Worm (Caenorhabditis elegans) whole organism, L3 larva: ENCODE results near the gene ceh-22.

Experiments
- aly-2 ChIP-seq: fragments of 150-350 bp; optimal IDR thresholded peaks from 2 replicates; lab custom pipeline; 2014; ENCODE audit warnings: missing biosample characterization, missing genetic modification characterization
- ceh-9 ChIP-seq: sonication (generic microtip); optimal IDR thresholded peaks from 2 replicates; lab custom pipeline; 2018; ENCODE audit warnings: missing biosample characterization, missing genetic modification characterization
- elt-2 ChIP-seq: sonication (generic microtip); optimal IDR thresholded peaks from 2 replicates; lab custom pipeline; 2016; ENCODE audit warnings: missing genetic modification reagents, mild to moderate bottlenecking, missing genetic modification characterization, missing compliant biosample characterization
- lin-39 ChIP-seq: fragments of 150-350 bp; optimal IDR thresholded peaks from 2 replicates; lab custom pipeline; 2018; ENCODE audit warnings: missing biosample characterization, missing genetic modification reagents, missing genetic modification characterization
- nhr-11 ChIP-seq: fragments of 150-350 bp; optimal IDR thresholded peaks from 2 replicates; lab custom pipeline; 2014; ENCODE audit warnings: missing biosample characterization, missing genetic modification characterization
- nhr-237 ChIP-seq: fragments of 150-350 bp; optimal IDR thresholded peaks from 2 replicates; lab custom pipeline; 2014; ENCODE audit warnings: missing biosample characterization, missing genetic modification characterization
- nhr-28 ChIP-seq: fragments of 150-350 bp; optimal IDR thresholded peaks from 2 replicates; lab custom pipeline; 2014; ENCODE audit warnings: missing biosample characterization, missing genetic modification characterization
- nhr-67 ChIP-seq: fragments of 150-350 bp; optimal IDR thresholded peaks from 2 replicates; lab custom pipeline; 2014; ENCODE audit warnings: missing biosample characterization, missing genetic modification characterization
- nhr-76 ChIP-seq: fragments of 150-350 bp; sonication (generic microtip); optimal IDR thresholded peaks from 5 replicates; lab custom pipeline; 2014; ENCODE audit warnings: missing biosample characterization, missing genetic modification characterization
- sea-2 ChIP-seq: fragments of 150-350 bp; sonication (generic microtip); optimal IDR thresholded peaks from 4 replicates; lab custom pipeline; 2014; ENCODE audit warnings: missing biosample characterization, missing genetic modification reagents, missing genetic modification characterization
- unc-39 ChIP-seq: sonication (generic microtip); optimal IDR thresholded peaks from 4 replicates; lab custom pipeline; 2017; ENCODE audit warnings: missing biosample characterization, missing genetic modification characterization
- ztf-11 ChIP-seq: fragments of 150-350 bp; optimal IDR thresholded peaks from 2 replicates; lab custom pipeline; 2014; ENCODE audit warnings: missing biosample characterization, missing genetic modification characterization

ce11 chrV:10671618-10672017 lies at the start of gene ceh-22:
- TF ChIP-seq nhr-11 (no peak), unc-39 (tag; lab: Kevin White, UChicago) (no peak), nhr-67 (tag; lab: Kevin White, UChicago) (no peak), nhr-76 (tag; lab: Kevin White, UChicago) (no peak), lin-39 (tag; lab: Kevin White, UChicago) (no peak), aly-2 (tag; lab: Kevin White, UChicago) (no peak), nhr-28 (tag; lab: Kevin White, UChicago) (no peak), sea-2 (GFP tag; lab: Kevin White, UChicago) (no peak), ceh-9 (no peak), ztf-11 (tag; lab: Kevin White, UChicago) (no peak), elt-2 (tag; lab: Kevin White, UChicago) (no peak), nhr-237 (no peak)
